Worm (Caenorhabditis elegans) whole organism, mixed stage, embryonic: ENCODE measurements around the gene F49E2.5.

ENCODE experiments used
- M03D4.4 ChIP-seq: sonication (generic microtip); optimal IDR thresholded peaks from 2 replicates; lab custom pipeline; 2017; ENCODE audit warnings: mild to moderate bottlenecking, missing genetic modification characterization, missing compliant biosample characterization
- ceh-43 ChIP-seq: fragments of 200-800 bp; sonication (Bioruptor generic); optimal IDR thresholded peaks from 2 replicates; lab custom pipeline; 2018; ENCODE audit warnings: mild to moderate bottlenecking, missing genetic modification characterization, moderate library complexity, missing compliant biosample characterization
- elt-1 ChIP-seq: sonication (generic microtip); optimal IDR thresholded peaks from 2 replicates; lab custom pipeline; 2017; ENCODE audit warnings: missing genetic modification characterization, mild to moderate bottlenecking, missing compliant biosample characterization, antibody characterized with exemption, moderate library complexity, borderline replicate concordance; ENCODE audit not compliant: insufficient read depth
- unc-62 ChIP-seq: fragments of 150-350 bp; optimal IDR thresholded peaks from 2 replicates; lab custom pipeline; 2014; ENCODE audit warnings: missing biosample characterization, missing genetic modification reagents, missing genetic modification characterization
- zip-8 ChIP-seq: fragments of 150-350 bp; optimal IDR thresholded peaks from 2 replicates; lab custom pipeline; 2014; ENCODE audit warnings: missing biosample characterization, missing genetic modification characterization

ce11 chrX:9548011-9548795, 4.8 kb downstream of the F49E2.5 start:
- TF ChIP-seq ceh-43 (GFP tag; lab: Kevin White, UChicago) (no peak), elt-1 (tag; lab: Kevin White, UChicago) (no peak), zip-8 (tag; lab: Kevin White, UChicago) (no peak), M03D4.4 (tag; lab: Kevin White, UChicago) (no peak), unc-62 (GFP tag; lab: Kevin White, UChicago) (no peak)
